Worm (Caenorhabditis elegans) whole organism, early embryonic: ENCODE data around the gene C46C11.3.

Experiments used
- B0310.2 ChIP-seq: sonication (generic microtip); optimal IDR thresholded peaks from 2 replicates; lab custom pipeline; 2016; ENCODE audit warnings: mild to moderate bottlenecking, missing genetic modification characterization, missing compliant biosample characterization
- F13C5.2 ChIP-seq: sonication (generic microtip); optimal IDR thresholded peaks from 2 replicates; lab custom pipeline; 2017; ENCODE audit warnings: mild to moderate bottlenecking, missing genetic modification characterization, inconsistent platforms, missing compliant biosample characterization
- aly-1 ChIP-seq: sonication (generic microtip); optimal IDR thresholded peaks from 2 replicates; lab custom pipeline; 2016; ENCODE audit warnings: missing genetic modification characterization, missing compliant biosample characterization
- ama-1 ChIP-seq: fragments of 150-350 bp; optimal IDR thresholded peaks from 2 replicates; lab custom pipeline; 2014
- ceh-13 ChIP-seq: fragments of 200-800 bp; sonication (Bioruptor generic); optimal IDR thresholded peaks from 2 replicates; lab custom pipeline; 2018; ENCODE audit warnings: mild to moderate bottlenecking, missing genetic modification characterization, missing compliant biosample characterization
- ceh-36 ChIP-seq: sonication (generic microtip); optimal IDR thresholded peaks from 2 replicates; lab custom pipeline; 2016; ENCODE audit warnings: missing genetic modification characterization, inconsistent platforms, missing compliant biosample characterization
- ets-7 ChIP-seq: sonication (generic microtip); optimal IDR thresholded peaks from 2 replicates; lab custom pipeline; 2016; ENCODE audit warnings: missing genotype, missing genetic modification characterization, missing compliant biosample characterization
- flt-1 ChIP-seq: fragments of 200-800 bp; sonication (Bioruptor generic); IDR thresholded peaks from 2 replicates; pipeline ENCODE4 v1.3.6; 2022; ENCODE audit warnings: missing genetic modification characterization, missing compliant biosample characterization
- hmbx-1 ChIP-seq: sonication (generic microtip); optimal IDR thresholded peaks from 2 replicates; lab custom pipeline; 2016; ENCODE audit warnings: mild to moderate bottlenecking, missing genetic modification characterization, missing compliant biosample characterization
- hmg-4 ChIP-seq: fragments of 200-800 bp; sonication (Bioruptor generic); optimal IDR thresholded peaks from 2 replicates; lab custom pipeline; 2018; ENCODE audit warnings: mild to moderate bottlenecking, missing genetic modification characterization, missing compliant biosample characterization
- hnd-1 ChIP-seq: sonication (generic microtip); optimal IDR thresholded peaks from 2 replicates; lab custom pipeline; 2016; ENCODE audit warnings: missing genetic modification characterization, missing compliant biosample characterization
- pes-1 ChIP-seq: fragments of 200-800 bp; sonication (Bioruptor generic); IDR thresholded peaks from 2 replicates; pipeline ENCODE4 v1.3.6; 2022; ENCODE audit warnings: missing genetic modification reagents, missing genetic modification characterization, missing compliant biosample characterization
- scrt-1 ChIP-seq: fragments of 200-800 bp; sonication (Bioruptor generic); IDR thresholded peaks from 2 replicates; pipeline ENCODE4 v1.3.6; 2022; ENCODE audit warnings: missing genetic modification characterization, missing compliant biosample characterization
- sea-1 ChIP-seq: fragments of 200-800 bp; sonication (Bioruptor generic); conservative IDR thresholded peaks from 2 replicates; pipeline ENCODE4 v1.3.6; 2022; ENCODE audit warnings: missing genetic modification characterization, missing compliant biosample characterization
- tbx-11 ChIP-seq: fragments of 200-800 bp; sonication (Bioruptor generic); IDR thresholded peaks from 2 replicates; pipeline ENCODE4 v1.3.6; 2022; ENCODE audit warnings: missing genetic modification characterization, missing compliant biosample characterization
- tbx-37 ChIP-seq: fragments of 200-800 bp; sonication (Bioruptor generic); conservative IDR thresholded peaks from 2 replicates; pipeline ENCODE4 v1.3.6; 2022; ENCODE audit warnings: missing genetic modification reagents, missing genetic modification characterization, missing compliant biosample characterization
- tra-4 ChIP-seq: sonication (generic microtip); optimal IDR thresholded peaks from 2 replicates; lab custom pipeline; 2017; ENCODE audit warnings: missing genetic modification characterization, missing compliant biosample characterization

Gene C46C11.3

DNA sequence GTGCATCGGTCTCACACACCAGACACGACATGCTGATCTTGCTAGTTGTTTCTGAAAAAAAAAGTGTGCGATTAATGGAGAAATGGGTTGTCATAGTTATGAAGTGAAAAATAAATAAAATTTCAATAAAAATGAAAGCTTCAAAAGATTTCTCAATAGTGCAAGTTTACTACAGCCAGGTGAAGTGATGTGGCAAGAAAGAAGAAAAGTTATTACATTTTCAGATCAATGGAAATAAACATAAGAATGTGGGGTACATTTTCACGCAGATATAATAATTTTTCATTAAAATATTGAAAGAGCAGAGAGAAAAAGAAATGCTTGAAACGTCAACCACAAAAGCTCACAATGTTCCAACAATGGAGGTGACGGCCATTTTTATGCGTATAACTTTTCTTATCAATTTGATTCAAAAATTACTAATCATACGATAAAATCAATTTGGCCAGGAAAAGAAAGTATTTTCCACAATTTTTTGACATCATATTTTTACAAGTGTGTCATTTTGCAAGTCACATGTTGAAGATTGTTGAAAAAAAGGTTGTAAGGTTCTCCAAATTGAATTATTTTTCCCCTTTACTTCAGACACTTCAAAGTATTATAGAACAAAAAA, 38.2 kb downstream of the C46C11.3 start, which contains the start of gene nhr-45:
TSS of gene nhr-45 (minus strand) at position 51 of the 613 bp plus-strand sequence.
- TF ChIP-seq tra-4 (tag; lab: Kevin White, UChicago) (no peak), B0310.2 (tag; lab: Kevin White, UChicago) (no peak), ama-1 (lab: Kevin White, UChicago) (no peak), tbx-11 (no peak), flt-1 (GFP tag; lab: Robert Waterston, UW) (no peak), ceh-13 (GFP tag; lab: Kevin White, UChicago) (no peak)

- TF ChIP-seq flt-1 (GFP tag; lab: Robert Waterston, UW) (no peak), tbx-11 (no peak), B0310.2 (tag; lab: Kevin White, UChicago) (no peak), ceh-13 (GFP tag; lab: Kevin White, UChicago) (no peak), hnd-1 (tag; lab: Kevin White, UChicago) (no peak), tbx-37 (GFP tag; lab: Robert Waterston, UW) (no peak), ama-1 (lab: Kevin White, UChicago) (no peak), pes-1 (GFP tag; lab: Robert Waterston, UW) (no peak), F13C5.2 (tag; lab: Kevin White, UChicago) (no peak), ceh-36 (no peak), hmbx-1 (tag; lab: Kevin White, UChicago) (no peak), aly-1 (tag; lab: Kevin White, UChicago) (no peak), hmg-4 (GFP tag; lab: Kevin White, UChicago) (no peak), sea-1 (GFP tag; lab: Robert Waterston, UW) (no peak), tra-4 (tag; lab: Kevin White, UChicago) (no peak), scrt-1 (GFP tag; lab: Robert Waterston, UW) (no peak)
These were observed 40.2 kb downstream of the C46C11.3 start for ce11 chrX:4662293-4662825.

- no peak for TF ChIP-seq aly-1 (tag; lab: Kevin White, UChicago)
These were observed 41.0 kb downstream of the C46C11.3 start for ce11 chrX:4662964-4663684.

- TF ChIP-seq pes-1 (GFP tag; lab: Robert Waterston, UW) (no peak), aly-1 (tag; lab: Kevin White, UChicago) (no peak), tbx-11 (no peak), hmbx-1 (tag; lab: Kevin White, UChicago) (no peak), tra-4 (tag; lab: Kevin White, UChicago) (no peak), flt-1 (GFP tag; lab: Robert Waterston, UW) (no peak), B0310.2 (tag; lab: Kevin White, UChicago) (no peak), tbx-37 (GFP tag; lab: Robert Waterston, UW) (no peak), ets-7 (no peak), ceh-36 (no peak), hmg-4 (GFP tag; lab: Kevin White, UChicago) (no peak)
These were observed 42.5 kb downstream of the C46C11.3 start for ce11 chrX:4664649-4665048.

DNA sequence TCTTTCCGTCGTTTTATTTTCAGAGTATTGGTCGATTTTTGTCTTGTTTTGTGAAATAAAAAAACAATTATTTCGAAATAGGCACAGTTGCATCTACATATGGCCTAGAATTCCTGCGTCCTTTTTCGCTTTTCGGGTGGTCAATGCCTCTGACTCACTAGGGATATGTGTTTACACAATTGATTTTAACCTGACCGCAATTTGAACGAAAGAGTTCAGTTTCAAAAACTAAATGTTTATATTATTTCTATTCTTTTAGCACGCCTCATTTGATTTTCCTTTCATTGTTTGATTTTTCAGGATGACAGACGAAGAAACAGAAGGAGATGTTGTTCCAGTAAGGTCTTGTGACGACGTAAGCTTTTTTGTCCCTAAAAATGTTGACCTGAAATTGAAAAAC, 45.7 kb downstream of the C46C11.3 start, which contains the start of gene mfsd-12:
TSS of gene mfsd-12 (plus strand) at position 301 of the 400 bp plus-strand sequence.
- TF ChIP-seq tbx-11 (no peak), hmg-4 (GFP tag; lab: Kevin White, UChicago) (no peak), ama-1 (lab: Kevin White, UChicago) (no peak), ets-7 (no peak), ceh-36 (no peak), hnd-1 (tag; lab: Kevin White, UChicago) (no peak), scrt-1 (GFP tag; lab: Robert Waterston, UW) (no peak), F13C5.2 (tag; lab: Kevin White, UChicago) (no peak), sea-1 (GFP tag; lab: Robert Waterston, UW) (no peak), tra-4 (tag; lab: Kevin White, UChicago) (no peak), pes-1 (GFP tag; lab: Robert Waterston, UW) (no peak), hmbx-1 (tag; lab: Kevin White, UChicago) (no peak), tbx-37 (GFP tag; lab: Robert Waterston, UW) (no peak), flt-1 (GFP tag; lab: Robert Waterston, UW) (no peak), ceh-13 (GFP tag; lab: Kevin White, UChicago) (no peak), B0310.2 (tag; lab: Kevin White, UChicago) (no peak), aly-1 (tag; lab: Kevin White, UChicago) (no peak)

- no peak for TF ChIP-seq F13C5.2 (tag; lab: Kevin White, UChicago)
- TF ChIP-seq tbx-11 = no peak
- no peak for TF ChIP-seq ets-7
- no peak for TF ChIP-seq tbx-37 (GFP tag; lab: Robert Waterston, UW)
- no peak for TF ChIP-seq tra-4 (tag; lab: Kevin White, UChicago)
- TF ChIP-seq hmbx-1 (tag; lab: Kevin White, UChicago) = no peak
- TF ChIP-seq hmg-4 (GFP tag; lab: Kevin White, UChicago) = no peak
- TF ChIP-seq B0310.2 (tag; lab: Kevin White, UChicago) = no peak
- TF ChIP-seq aly-1 (tag; lab: Kevin White, UChicago) = no peak
- TF ChIP-seq sea-1 (GFP tag; lab: Robert Waterston, UW) = no peak
These were observed 49.7 kb downstream of the C46C11.3 start for ce11 chrX:4671837-4672236.
